Worm (Caenorhabditis elegans) whole organism, L4 larva: Measurements from ENCODE around the gene F13E6.2.

ENCODE experiments used
- ZK546.5 ChIP-seq, 2 experiments: sonication (generic microtip); optimal IDR thresholded peaks; 2 replicates each; lab custom pipeline; 2017; ENCODE audit warnings: missing biosample characterization in 2 of 2, missing genetic modification characterization in 2 of 2
- nhr-25 ChIP-seq: sonication (generic microtip); optimal IDR thresholded peaks from 2 replicates; lab custom pipeline; 2017; ENCODE audit warnings: missing genetic modification characterization, mild to moderate bottlenecking, missing compliant biosample characterization, antibody characterized with exemption, moderate library complexity, borderline replicate concordance; ENCODE audit not compliant: insufficient read depth

- TF ChIP-seq nhr-25 (tag; lab: Kevin White, UChicago) (no peak), ZK546.5 (tag; optimal IDR thresholded peaks at IDR 0.05; lab: Kevin White, UChicago) (no peak)
Measured at ce11 chrX:10694248-10694647, 20.1 kb upstream of the F13E6.2 start.
